Fruit fly (Drosophila melanogaster) whole organism, pupa: Measurements from ENCODE around the gene Bacc.

Source experiments
- CG10348 ChIP-seq: fragments of 200-800 bp; sonication (Bioruptor generic); IDR thresholded peaks from 2 replicates; pipeline ENCODE4 v1.3.6; 2022; ENCODE audit warnings: missing biosample characterization, missing genetic modification characterization
- CG12605 ChIP-seq: fragments of 200-800 bp; sonication (Bioruptor generic); IDR thresholded peaks from 2 replicates; pipeline ENCODE4 v1.3.6; 2022; ENCODE audit warnings: missing biosample characterization, missing genetic modification characterization
- CG13204 ChIP-seq: fragments of 200-800 bp; sonication (Bioruptor generic); optimal IDR thresholded peaks from 2 replicates; lab custom pipeline; 2018; ENCODE audit warnings: missing biosample characterization, mild to moderate bottlenecking, missing genetic modification characterization, moderate library complexity
- CG14655 ChIP-seq: fragments of 200-800 bp; sonication (Bioruptor generic); optimal IDR thresholded peaks from 3 replicates; lab custom pipeline; 2017; ENCODE audit warnings: mild to moderate bottlenecking, missing biosample characterization, missing genetic modification reagents, missing genetic modification characterization
- CG15710 ChIP-seq: fragments of 200-800 bp; sonication (Bioruptor generic); optimal IDR thresholded peaks from 2 replicates; lab custom pipeline; 2018; ENCODE audit warnings: missing biosample characterization, mild to moderate bottlenecking, missing genetic modification characterization, moderate library complexity
- CG17806 ChIP-seq: fragments of 200-800 bp; sonication (Bioruptor generic); optimal IDR thresholded peaks from 2 replicates; lab custom pipeline; 2018; ENCODE audit warnings: missing biosample characterization, mild to moderate bottlenecking, missing genetic modification characterization, moderate library complexity
- CG32121 ChIP-seq: fragments of 200-800 bp; sonication (Bioruptor generic); IDR thresholded peaks from 2 replicates; pipeline ENCODE4 v1.3.6; 2022; ENCODE audit warnings: missing biosample characterization, missing genetic modification characterization
- CG34367 ChIP-seq: fragments of 200-800 bp; sonication (Bioruptor generic); optimal IDR thresholded peaks from 2 replicates; lab custom pipeline; 2018; ENCODE audit warnings: missing biosample characterization, mild to moderate bottlenecking, missing genetic modification characterization
- CG4496 ChIP-seq: fragments of 200-800 bp; sonication (Bioruptor generic); IDR thresholded peaks from 3 replicates; pipeline ENCODE4 v1.3.6; 2022; ENCODE audit warnings: missing biosample characterization, missing genetic modification characterization
- CG8159 ChIP-seq: fragments of 200-800 bp; sonication (Bioruptor generic); optimal IDR thresholded peaks from 3 replicates; lab custom pipeline; 2018; ENCODE audit warnings: missing biosample characterization, mild to moderate bottlenecking, missing genetic modification characterization, moderate library complexity
- CG8301 ChIP-seq: fragments of 200-800 bp; sonication (Bioruptor generic); optimal IDR thresholded peaks from 2 replicates; lab custom pipeline; 2018; ENCODE audit warnings: missing biosample characterization, mild to moderate bottlenecking, missing genetic modification characterization
- CG9948 ChIP-seq: fragments of 200-800 bp; sonication (Bioruptor generic); optimal IDR thresholded peaks from 2 replicates; lab custom pipeline; 2018; ENCODE audit warnings: missing biosample characterization, mild to moderate bottlenecking, missing genetic modification characterization, moderate library complexity
- D1 ChIP-seq: fragments of 200-800 bp; sonication (Bioruptor generic); optimal IDR thresholded peaks from 2 replicates; lab custom pipeline; 2018; ENCODE audit warnings: missing biosample characterization, mild to moderate bottlenecking, missing genetic modification characterization, moderate library complexity
- EcR ChIP-seq: fragments of 200-800 bp; sonication (Bioruptor generic); optimal IDR thresholded peaks from 3 replicates; lab custom pipeline; 2019; ENCODE audit warnings: missing biosample characterization, missing genetic modification characterization, mild to moderate bottlenecking, moderate library complexity, missing genetic modification reagents
- Ets98B ChIP-seq: fragments of 200-800 bp; sonication (Bioruptor generic); IDR thresholded peaks from 2 replicates; pipeline ENCODE4 v1.3.6; 2022; ENCODE audit warnings: missing biosample characterization, missing genetic modification characterization
- Pif1A ChIP-seq: fragments of 200-800 bp; sonication (Bioruptor generic); optimal IDR thresholded peaks from 3 replicates; lab custom pipeline; 2016; ENCODE audit warnings: missing biosample characterization, missing genetic modification characterization
- Pif1B ChIP-seq: fragments of 200-800 bp; sonication (Bioruptor generic); optimal IDR thresholded peaks from 3 replicates; lab custom pipeline; 2016; ENCODE audit warnings: missing biosample characterization, missing genetic modification characterization
- Snoo ChIP-seq: fragments of 200-800 bp; sonication (Bioruptor generic); optimal IDR thresholded peaks from 3 replicates; lab custom pipeline; 2017; ENCODE audit warnings: missing biosample characterization, mild to moderate bottlenecking, missing genetic modification characterization, inconsistent platforms
- fd96Ca ChIP-seq: fragments of 200-800 bp; sonication (Bioruptor generic); IDR thresholded peaks from 3 replicates; pipeline ENCODE4 v1.3.6; 2022; ENCODE audit warnings: missing biosample characterization, missing genetic modification characterization
- gl ChIP-seq: fragments of 200-800 bp; sonication (Bioruptor generic); optimal IDR thresholded peaks from 2 replicates; lab custom pipeline; 2018; ENCODE audit warnings: missing biosample characterization, mild to moderate bottlenecking, missing genetic modification characterization
- rn ChIP-seq: fragments of 200-800 bp; sonication (Bioruptor generic); IDR thresholded peaks from 2 replicates; pipeline ENCODE4 v1.3.6; 2022; ENCODE audit warnings: missing biosample characterization, missing genetic modification characterization

The Bacc gene

dm6 chr2L:2737561-2737960 is 14.7 kb upstream of the Bacc start:
- TF ChIP-seq EcR (GFP tag; lab: Kevin White, UChicago), result peak; percentile 95
- TF ChIP-seq gl (tag; lab: Kevin White, UChicago), result no peak

- TF ChIP-seq CG4496 (GFP tag; lab: Robert Waterston, UW) (no peak), EcR (GFP tag; lab: Kevin White, UChicago) (peak; percentile 48)
These were observed 12.4 kb upstream of the Bacc start, which contains the start of gene Hrs for dm6 chr2L:2739820-2740230. TSS of gene Hrs (plus strand) at chr2L:2739986.

DNA sequence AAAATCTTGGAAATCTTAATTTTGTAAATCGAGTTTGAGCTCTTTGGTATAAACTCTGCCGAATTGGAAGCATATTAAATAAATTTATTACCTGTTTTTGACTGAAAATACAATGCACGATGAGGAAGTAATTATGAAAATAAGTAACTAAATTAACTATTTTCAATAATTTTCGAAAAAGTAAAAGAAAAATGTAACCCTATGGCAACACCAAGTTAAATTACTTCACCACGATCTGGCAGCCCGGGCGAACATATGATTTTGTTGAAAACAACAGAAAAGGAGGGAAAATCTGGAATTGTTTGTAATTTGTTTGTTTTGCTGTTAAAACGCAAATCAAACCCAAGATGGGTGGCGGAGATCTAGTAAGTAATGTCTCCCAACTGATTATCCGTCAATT is 7.4 kb upstream of the Bacc start, which contains the start of the genes CG9961 and Cwc25:
Gene CG9961, minus strand, starts transcription at position 83 of the 400 bp plus-strand sequence.
Gene Cwc25, plus strand, starts transcription at position 247 of the 400 bp plus-strand sequence.
- no peak for TF ChIP-seq CG12605 (GFP tag; lab: Robert Waterston, UW)
- no peak for TF ChIP-seq CG9948 (tag; lab: Kevin White, UChicago)
- TF ChIP-seq CG8159 (tag; lab: Kevin White, UChicago), result peak; percentile 20

dm6 chr2L:2748480-2749143 is 3.6 kb upstream of the Bacc start:
- no peak for TF ChIP-seq Pif1B (GFP tag; lab: Kevin White, UChicago)
- TF ChIP-seq CG15710 (tag; lab: Kevin White, UChicago), result peak; percentile 88
- TF ChIP-seq CG14655 (GFP tag; lab: Kevin White, UChicago), result no peak
- TF ChIP-seq EcR (GFP tag; lab: Kevin White, UChicago), result peak; percentile 56
- peak; percentile 91 for TF ChIP-seq CG8159 (tag; lab: Kevin White, UChicago)
- TF ChIP-seq CG8301 (tag; lab: Kevin White, UChicago), result peak; percentile 63
- TF ChIP-seq CG34367 (tag; lab: Kevin White, UChicago), result peak; percentile 64
- peak; percentile 52 for TF ChIP-seq gl (tag; lab: Kevin White, UChicago)
- TF ChIP-seq CG13204 (GFP tag; lab: Kevin White, UChicago), result no peak
- TF ChIP-seq CG9948 (tag; lab: Kevin White, UChicago), result peak; percentile 82
- TF ChIP-seq D1 (tag; lab: Kevin White, UChicago), result no peak
- peak; percentile 56 for TF ChIP-seq CG12605 (GFP tag; lab: Robert Waterston, UW)
- TF ChIP-seq Snoo (tag; lab: Kevin White, UChicago), result peak; percentile 85
- no peak for TF ChIP-seq Pif1A (GFP tag; lab: Kevin White, UChicago)
- peak; percentile 75 for TF ChIP-seq CG17806
- TF ChIP-seq Ets98B (GFP tag; lab: Robert Waterston, UW), result peak; percentile 81
- peak; percentile 87 for TF ChIP-seq fd96Ca
- TF ChIP-seq CG4496 (GFP tag; lab: Robert Waterston, UW), result peak; percentile 87
- peak; percentile 58 for TF ChIP-seq rn (GFP tag; lab: Robert Waterston, UW)
- peak; percentile 76; the same call in 1 of the 2 replicates for TF ChIP-seq CG32121 (GFP tag; lab: Robert Waterston, UW)
- 0 out of 2 replicates have a peak, but pooled peaks have one; percentile 13 for TF ChIP-seq CG10348 (GFP tag; lab: Robert Waterston, UW)

DNA sequence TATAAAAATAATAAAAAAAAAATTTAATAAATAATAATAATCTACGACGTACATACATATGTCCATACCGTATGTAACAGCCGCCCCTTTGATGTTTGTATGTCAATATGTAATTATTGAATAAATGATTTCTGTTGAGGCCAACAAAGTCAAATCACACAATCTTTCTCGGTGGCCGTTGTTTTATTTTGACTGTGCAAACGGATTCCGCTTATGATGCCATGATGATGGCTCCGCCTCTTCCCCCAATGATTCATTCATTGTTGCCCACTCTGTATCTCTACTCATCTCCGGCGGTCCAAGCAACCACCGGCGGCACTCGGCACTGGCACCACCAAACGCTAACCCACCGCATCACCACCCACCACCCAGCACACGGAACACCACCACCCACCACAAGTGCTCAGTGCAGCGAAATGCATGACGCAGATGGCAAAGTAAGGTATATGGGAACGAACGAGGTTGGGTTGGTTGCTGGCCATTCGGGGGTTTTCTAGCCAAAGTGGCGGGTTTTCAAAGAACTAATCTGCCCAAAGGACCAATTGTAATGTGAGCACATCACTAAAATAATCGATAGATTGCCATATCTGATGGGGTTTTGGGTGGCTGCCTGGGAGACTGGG is 3.0 kb upstream of the Bacc start:
- TF ChIP-seq D1 (tag; lab: Kevin White, UChicago) (no peak), CG12605 (GFP tag; lab: Robert Waterston, UW) (no peak), CG9948 (tag; lab: Kevin White, UChicago) (no peak), CG15710 (tag; lab: Kevin White, UChicago) (no peak), CG13204 (GFP tag; lab: Kevin White, UChicago) (peak; percentile 57)
- TF ChIP-seq, all 21 proteins: peak for 1

- TF ChIP-seq gl (tag; lab: Kevin White, UChicago) (no peak), Snoo (tag; lab: Kevin White, UChicago) (peak; percentile 19), CG32121 (GFP tag; lab: Robert Waterston, UW) (no peak), CG13204 (GFP tag; lab: Kevin White, UChicago) (no peak), CG14655 (GFP tag; lab: Kevin White, UChicago) (peak; percentile 88), Pif1A (GFP tag; lab: Kevin White, UChicago) (peak; percentile 47), D1 (tag; lab: Kevin White, UChicago) (no peak), CG12605 (GFP tag; lab: Robert Waterston, UW) (no peak), Pif1B (GFP tag; lab: Kevin White, UChicago) (peak; percentile 41), rn (GFP tag; lab: Robert Waterston, UW) (no peak), EcR (GFP tag; lab: Kevin White, UChicago) (no peak), Ets98B (GFP tag; lab: Robert Waterston, UW) (no peak), fd96Ca (no peak), CG4496 (GFP tag; lab: Robert Waterston, UW) (no peak), CG8159 (tag; lab: Kevin White, UChicago) (peak; percentile 41), CG8301 (tag; lab: Kevin White, UChicago) (peak; percentile 86), CG9948 (tag; lab: Kevin White, UChicago) (peak; percentile 67), CG15710 (tag; lab: Kevin White, UChicago) (peak; percentile 22), CG34367 (tag; lab: Kevin White, UChicago) (peak; percentile 7), CG10348 (GFP tag; lab: Robert Waterston, UW) (no peak), CG17806 (peak; percentile 49)
- TF ChIP-seq, all 21 proteins: peak for 10
These were observed 1.7 kb upstream of the Bacc start for dm6 chr2L:2750337-2751084.
